Fruit fly (Drosophila melanogaster) whole organism, wandering third instar larva: ENCODE results near the gene Caper.

ENCODE experiments used
- Abd-B ChIP-seq: fragments of >200 bp; optimal IDR thresholded peaks from 2 replicates; lab custom pipeline; 2017; ENCODE audit warnings: missing biosample characterization, missing genetic modification characterization
- CG32264 ChIP-seq: fragments of 200-800 bp; sonication (Bioruptor generic); optimal IDR thresholded peaks from 2 replicates; lab custom pipeline; 2016; ENCODE audit warnings: missing biosample characterization, missing genetic modification characterization
- CG9705 ChIP-seq: fragments of 200-800 bp; sonication (Bioruptor generic); optimal IDR thresholded peaks from 2 replicates; lab custom pipeline; 2018; ENCODE audit warnings: missing biosample characterization, mild to moderate bottlenecking, missing genetic modification characterization
- CrebA ChIP-seq: fragments of 200-800 bp; sonication (Bioruptor generic); optimal IDR thresholded peaks from 2 replicates; lab custom pipeline; 2016; ENCODE audit warnings: missing biosample characterization, mild to moderate bottlenecking, missing genetic modification characterization, borderline replicate concordance
- Dfd ChIP-seq: fragments of >200 bp; optimal IDR thresholded peaks from 2 replicates; lab custom pipeline; 2017; ENCODE audit warnings: missing biosample characterization, missing genetic modification characterization
- Dif ChIP-seq: fragments of 200-275, 200-300 bp; sonication (Bioruptor generic); optimal IDR thresholded peaks from 2 replicates; lab custom pipeline; 2018; ENCODE audit warnings: missing biosample characterization, missing genetic modification characterization; ENCODE audit not compliant: partially characterized antibody
- GATAd ChIP-seq: sonication (Bioruptor generic); optimal IDR thresholded peaks from 2 replicates; lab custom pipeline; 2016; ENCODE audit warnings: missing biosample characterization, missing genetic modification characterization
- HLH106 ChIP-seq: fragments of 200-800 bp; optimal IDR thresholded peaks from 3 replicates; lab custom pipeline; 2019; ENCODE audit warnings: missing biosample characterization, mild to moderate bottlenecking, missing genetic modification characterization, moderate library complexity
- Hnf4 ChIP-seq: fragments of 200-800 bp; sonication (Bioruptor generic); optimal IDR thresholded peaks from 2 replicates; lab custom pipeline; 2016; ENCODE audit warnings: missing biosample characterization, mild to moderate bottlenecking, missing genetic modification characterization
- Hr78 ChIP-seq: fragments of >200 bp; optimal IDR thresholded peaks from 2 replicates; lab custom pipeline; 2017; ENCODE audit warnings: missing biosample characterization, missing genetic modification characterization
- Hr83 ChIP-seq: fragments of 200-300 bp; sonication (Bioruptor generic); optimal IDR thresholded peaks from 2 replicates; lab custom pipeline; 2016; ENCODE audit warnings: missing biosample characterization, mild to moderate bottlenecking, missing genetic modification characterization, moderate library complexity; ENCODE audit not compliant: poor library complexity, severe bottlenecking
- Jra ChIP-seq: sonication (Bioruptor generic); optimal IDR thresholded peaks from 2 replicates; lab custom pipeline; 2016; ENCODE audit warnings: missing biosample characterization, missing genetic modification characterization
- Mio ChIP-seq: sonication (Bioruptor generic); optimal IDR thresholded peaks from 2 replicates; lab custom pipeline; 2016; ENCODE audit warnings: missing biosample characterization, missing genetic modification characterization
- Myc ChIP-seq: fragments of >200 bp; optimal IDR thresholded peaks from 2 replicates; lab custom pipeline; 2017
- OdsH ChIP-seq: fragments of 200-800 bp; sonication (Bioruptor generic); optimal IDR thresholded peaks from 2 replicates; lab custom pipeline; 2016; ENCODE audit warnings: missing biosample characterization, mild to moderate bottlenecking, missing genetic modification characterization
- Rel ChIP-seq, 2 experiments: fragments of 200-800 bp; sonication (Bioruptor generic) in 1 of 2; optimal IDR thresholded peaks; 2 replicates in 1 of 2; 3 replicates in 1 of 2; lab custom pipeline; 2016 to 2019; ENCODE audit warnings: mild to moderate bottlenecking in 2 of 2, missing biosample characterization in 2 of 2, missing genetic modification characterization in 2 of 2, moderate library complexity in 1 of 2
- Sp1 ChIP-seq: fragments of 200-800 bp; sonication (Bioruptor generic); optimal IDR thresholded peaks from 3 replicates; lab custom pipeline; 2019; ENCODE audit warnings: missing biosample characterization, mild to moderate bottlenecking, missing genetic modification characterization, moderate library complexity
- Vsx2 ChIP-seq: fragments of 200-300, 225-300 bp; sonication (Bioruptor generic); optimal IDR thresholded peaks from 2 replicates; lab custom pipeline; 2018; ENCODE audit warnings: missing biosample characterization, missing genetic modification characterization; ENCODE audit not compliant: partially characterized antibody
- br ChIP-seq: fragments of 200-800 bp; sonication (Bioruptor generic); optimal IDR thresholded peaks from 2 replicates; lab custom pipeline; 2016; ENCODE audit warnings: missing biosample characterization, missing genetic modification characterization
- brk ChIP-seq: fragments of 200-800 bp; sonication (Bioruptor generic); optimal IDR thresholded peaks from 2 replicates; lab custom pipeline; 2016; ENCODE audit warnings: missing biosample characterization, mild to moderate bottlenecking, missing genetic modification characterization
- dl ChIP-seq, 2 experiments: fragments of 175-275, 200-275 bp in 1 of 2; fragments of 200-275 bp in 1 of 2; sonication (Bioruptor generic); optimal IDR thresholded peaks; lab custom pipeline; 2018; ENCODE audit warnings: mild to moderate bottlenecking in 2 of 2, missing biosample characterization in 2 of 2, missing genetic modification characterization in 2 of 2, moderate library complexity in 2 of 2; ENCODE audit not compliant: partially characterized antibody in 2 of 2, insufficient read depth in 1 of 2
- dsf ChIP-seq: sonication (Bioruptor generic); optimal IDR thresholded peaks from 2 replicates; lab custom pipeline; 2016; ENCODE audit warnings: missing biosample characterization, missing genetic modification characterization, borderline replicate concordance
- ey ChIP-seq: fragments of 200-800 bp; sonication (Bioruptor generic); optimal IDR thresholded peaks from 2 replicates; lab custom pipeline; 2016; ENCODE audit warnings: missing biosample characterization, missing genetic modification characterization
- foxo ChIP-seq, 2 experiments: fragments of 200-800 bp; sonication (Bioruptor generic); optimal IDR thresholded peaks; 2 replicates in 1 of 2; 3 replicates in 1 of 2; lab custom pipeline; 2016 to 2017; ENCODE audit warnings: missing biosample characterization in 2 of 2, missing genetic modification characterization in 2 of 2
- fru ChIP-seq: fragments of 200-800 bp; sonication (Bioruptor generic); optimal IDR thresholded peaks from 3 replicates; lab custom pipeline; 2016; ENCODE audit warnings: missing biosample characterization, mild to moderate bottlenecking, missing genetic modification characterization
- h ChIP-seq: fragments of 200-800 bp; sonication (Bioruptor generic); optimal IDR thresholded peaks from 3 replicates; lab custom pipeline; 2016; ENCODE audit warnings: missing biosample characterization, mild to moderate bottlenecking, missing genetic modification characterization
- lola ChIP-seq: fragments of >200 bp; optimal IDR thresholded peaks from 2 replicates; lab custom pipeline; 2017; ENCODE audit warnings: missing biosample characterization, missing genetic modification characterization
- pan ChIP-seq: fragments of >200 bp; optimal IDR thresholded peaks from 2 replicates; lab custom pipeline; 2017
- psq ChIP-seq: fragments of 200-800 bp; sonication (Bioruptor generic); optimal IDR thresholded peaks from 3 replicates; lab custom pipeline; 2017; ENCODE audit warnings: missing biosample characterization, mild to moderate bottlenecking, missing genetic modification characterization, moderate library complexity
- rgr ChIP-seq: fragments of 200-800 bp; sonication (Bioruptor generic); optimal IDR thresholded peaks from 3 replicates; lab custom pipeline; 2016; ENCODE audit warnings: missing biosample characterization, mild to moderate bottlenecking, missing genetic modification characterization
- sage ChIP-seq: fragments of 200-800 bp; sonication (Bioruptor generic); optimal IDR thresholded peaks from 2 replicates; lab custom pipeline; 2016; ENCODE audit warnings: missing biosample characterization, mild to moderate bottlenecking, missing genetic modification characterization
- sv ChIP-seq: fragments of 200-800 bp; sonication (Bioruptor generic); optimal IDR thresholded peaks from 3 replicates; lab custom pipeline; 2016; ENCODE audit warnings: missing biosample characterization, missing genetic modification characterization
- tai ChIP-seq: sonication (Bioruptor generic); optimal IDR thresholded peaks from 2 replicates; lab custom pipeline; 2016; ENCODE audit warnings: missing biosample characterization, missing genetic modification characterization
- woc ChIP-seq: sonication (Bioruptor generic); optimal IDR thresholded peaks from 2 replicates; lab custom pipeline; 2016; ENCODE audit warnings: missing biosample characterization, mild to moderate bottlenecking, missing genetic modification characterization

Gene Caper

dm6 chr2L:7023614-7024259, 8.8 kb upstream of the Caper start, which contains the start of gene Gart (continued):
- no peak for TF ChIP-seq Hr83 (GFP tag; lab: Kevin White, UChicago)
- TF ChIP-seq woc, result peak; percentile 64
- TF ChIP-seq CrebA (GFP tag; lab: Kevin White, UChicago), result no peak
- TF ChIP-seq lola, result no peak
- no peak for TF ChIP-seq pan (lab: Kevin White, UChicago)
- TF ChIP-seq ey (GFP tag; lab: Kevin White, UChicago), result peak; percentile 92
- peak; percentile 91 for TF ChIP-seq fru
- TF ChIP-seq foxo (GFP tag; optimal IDR thresholded peaks at IDR 0.05; lab: Kevin White, UChicago), result peak; percentile 40 to 91
- peak; percentile 66 for TF ChIP-seq HLH106 (tag; lab: Kevin White, UChicago)

DNA sequence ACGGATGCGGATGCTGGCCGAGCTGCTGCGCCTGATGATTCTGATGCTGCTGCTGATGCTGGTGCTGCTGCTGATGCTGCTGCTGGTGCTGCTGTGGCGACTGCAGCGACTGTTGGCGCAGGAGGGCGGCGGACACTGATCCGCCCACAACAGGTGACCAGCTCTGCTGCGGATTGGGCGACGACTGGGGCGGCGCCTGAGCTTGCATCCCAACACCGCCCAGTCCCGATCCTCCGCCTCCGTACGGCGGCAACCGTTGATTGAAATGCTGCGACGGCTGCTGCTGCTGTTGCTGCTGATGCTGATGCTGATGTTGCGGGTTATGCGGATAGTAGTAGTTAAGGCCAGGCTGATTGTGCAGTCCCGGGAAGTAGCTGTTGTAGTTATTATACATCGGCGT, 7.3 kb upstream of the Caper start:
- TF ChIP-seq pan (lab: Kevin White, UChicago), result no peak
- peak; percentile 95 for TF ChIP-seq Dfd (GFP tag; lab: Kevin White, UChicago)
- no peak for TF ChIP-seq brk (GFP tag; lab: Kevin White, UChicago)

DNA sequence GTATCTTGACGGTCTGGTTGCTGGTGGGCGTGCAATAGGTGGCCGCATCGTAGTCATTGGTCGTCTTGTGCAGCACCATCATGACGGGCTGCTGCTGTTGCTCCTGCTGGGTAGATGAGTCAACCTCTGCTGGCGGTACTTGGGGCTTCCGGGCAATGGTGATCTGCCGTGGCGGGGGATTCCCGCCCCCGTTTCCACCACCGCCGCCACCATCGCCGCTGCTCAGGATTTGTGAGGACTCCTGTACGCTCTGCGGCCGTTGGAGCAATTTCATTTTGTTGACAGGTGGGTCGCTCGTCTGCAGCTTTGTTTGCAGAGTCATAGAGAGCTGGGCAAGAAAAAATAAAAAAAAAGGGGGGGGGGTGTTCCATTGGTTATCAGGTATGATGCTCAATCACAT, 6.2 kb upstream of the Caper start:
- TF ChIP-seq rgr, result no peak
- TF ChIP-seq Hr78, result no peak
- TF ChIP-seq OdsH, result no peak
- TF ChIP-seq brk (GFP tag; lab: Kevin White, UChicago), result no peak
- TF ChIP-seq sage (GFP tag; lab: Kevin White, UChicago), result no peak
- TF ChIP-seq CrebA (GFP tag; lab: Kevin White, UChicago), result no peak
- no peak for TF ChIP-seq Rel (GFP tag; optimal IDR thresholded peaks at IDR 0.05; lab: Kevin White, UChicago)
- peak; percentile 65 for TF ChIP-seq Rel (tag; optimal IDR thresholded peaks at IDR 0.05; lab: Kevin White, UChicago)
- no peak for TF ChIP-seq Dif

DNA sequence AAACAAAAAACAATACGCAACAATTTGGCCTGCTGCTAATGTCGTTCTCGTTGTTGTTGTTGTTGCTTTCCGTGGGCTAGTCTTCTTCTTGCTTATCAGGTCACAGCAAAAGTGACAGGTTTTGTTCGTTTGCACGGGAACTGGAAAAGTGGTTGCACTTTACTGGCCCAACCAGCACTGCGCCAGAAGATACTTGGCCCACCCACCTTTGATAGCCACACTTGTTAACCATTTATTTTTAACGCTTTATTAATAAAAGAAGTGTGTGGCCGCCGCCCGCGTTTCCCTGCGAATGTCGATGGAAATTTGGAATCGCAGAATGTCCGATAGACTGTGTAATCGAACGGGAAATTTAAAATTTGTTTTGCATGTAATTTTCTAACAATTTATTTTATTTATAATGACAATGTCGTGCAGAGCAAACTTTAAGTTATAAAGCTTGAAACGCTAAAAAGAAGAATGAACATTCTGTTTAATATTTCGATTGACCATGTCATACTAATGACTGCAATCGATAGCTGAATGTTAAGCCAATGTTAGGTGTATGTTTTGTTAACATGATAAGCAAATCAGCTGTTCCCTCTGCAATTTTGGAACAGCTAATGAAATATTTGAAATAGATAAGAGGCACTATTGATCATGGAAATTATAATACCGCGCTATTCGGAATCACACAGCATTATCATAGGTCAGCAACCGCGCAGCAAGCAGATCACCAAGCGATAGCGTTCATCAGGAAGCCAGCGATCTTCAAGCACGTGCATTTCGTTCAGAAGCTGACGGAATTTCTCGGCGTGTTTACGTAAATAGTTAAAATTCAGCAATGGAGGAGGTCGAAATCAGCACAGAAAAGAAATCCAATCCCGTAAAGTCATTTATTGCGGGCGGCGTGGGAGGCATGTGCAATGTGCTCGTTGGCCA, 5.3 kb upstream of the Caper start, which contains the start of the genes CG31908 and MME1:
Gene CG31908, minus strand, starts transcription at position 402 of the 921 bp plus-strand sequence.
Gene MME1, plus strand, starts transcription at position 539 of the 921 bp plus-strand sequence.
- TF ChIP-seq OdsH (peak; percentile 41), woc (no peak), dl (GFP tag; optimal IDR thresholded peaks at IDR 0.05; lab: Kevin White, UChicago; ENCODE audit: insufficient read depth in 1 of 2, partially characterized antibody in 2 of 2) (no peak), GATAd (peak; percentile 80), Jra (GFP tag; lab: Kevin White, UChicago) (peak; percentile 81), Abd-B (GFP tag; lab: Kevin White, UChicago) (no peak), Sp1 (GFP tag; lab: Kevin White, UChicago) (peak; percentile 23), Dif (no peak), br (GFP tag; lab: Kevin White, UChicago) (peak; percentile 58), psq (GFP tag; lab: Kevin White, UChicago) (peak; percentile 51), fru (peak; percentile 59), foxo (GFP tag; optimal IDR thresholded peaks at IDR 0.05; lab: Kevin White, UChicago) (peak in 1 of 2 experiments; percentile 63), h (GFP tag; lab: Kevin White, UChicago) (peak; percentile 54), sv (peak; percentile 20), tai (GFP tag; lab: Kevin White, UChicago) (peak; percentile 82), rgr (peak; percentile 66), brk (GFP tag; lab: Kevin White, UChicago) (peak; percentile 42), Myc (lab: Kevin White, UChicago) (peak; percentile 40), dsf (GFP tag; lab: Kevin White, UChicago) (peak; percentile 45), Hr83 (GFP tag; lab: Kevin White, UChicago) (peak; percentile 84), HLH106 (tag; lab: Kevin White, UChicago) (peak; percentile 3), sage (GFP tag; lab: Kevin White, UChicago) (peak; percentile 54), lola (no peak), ey (GFP tag; lab: Kevin White, UChicago) (peak; percentile 65), Mio (GFP tag; lab: Kevin White, UChicago) (no peak), Hnf4 (GFP tag; lab: Kevin White, UChicago) (peak; percentile 45), Rel (GFP tag; optimal IDR thresholded peaks at IDR 0.05; lab: Kevin White, UChicago) (no peak), Rel (tag; optimal IDR thresholded peaks at IDR 0.05; lab: Kevin White, UChicago) (no peak), CG32264 (peak; percentile 32), CG9705 (no peak), Hr78 (no peak), Vsx2 (GFP tag; lab: Kevin White, UChicago) (no peak)
